Worm (Caenorhabditis elegans) whole organism, young adult: Measurements from ENCODE around the gene emc-1.
A peak's percentile ranks its signal among the peaks of the same experiment; 100 is the strongest.

Experiments used
- B0261.1 ChIP-seq: sonication (generic microtip); optimal IDR thresholded peaks from 2 replicates; lab custom pipeline; 2016; ENCODE audit warnings: mild to moderate bottlenecking, missing genetic modification characterization, moderate library complexity, missing compliant biosample characterization
- B0336.3 ChIP-seq: fragments of 200-800 bp; sonication (Bioruptor generic); IDR thresholded peaks from 2 replicates; pipeline ENCODE4 v1.3.6; 2022; ENCODE audit warnings: missing genetic modification characterization, missing compliant biosample characterization
- C06A6.2 ChIP-seq: fragments of 200-800 bp; sonication (Bioruptor generic); conservative IDR thresholded peaks from 2 replicates; pipeline ENCODE4 v1.3.6; 2022; ENCODE audit warnings: missing genetic modification characterization, missing compliant biosample characterization
- C17E4.6 ChIP-seq: fragments of 200-800 bp; sonication (Bioruptor generic); IDR thresholded peaks from 2 replicates; pipeline ENCODE4 v1.3.6; 2022; ENCODE audit warnings: missing genetic modification reagents, missing genetic modification characterization, missing compliant biosample characterization
- D2030.7 ChIP-seq: fragments of 200-800 bp; sonication (Bioruptor generic); IDR thresholded peaks from 2 replicates; pipeline ENCODE4 v1.3.6; 2022; ENCODE audit warnings: missing genetic modification reagents, missing genetic modification characterization, missing compliant biosample characterization
- F39B2.1 ChIP-seq: fragments of 200-800 bp; sonication (Bioruptor generic); IDR thresholded peaks from 2 replicates; pipeline ENCODE4 v1.3.6; 2022; ENCODE audit warnings: missing genetic modification reagents, missing genetic modification characterization, missing compliant biosample characterization
- K11D2.4 ChIP-seq: fragments of 200-800 bp; sonication (Bioruptor generic); IDR thresholded peaks from 2 replicates; pipeline ENCODE4 v1.3.6; 2022; ENCODE audit warnings: missing genetic modification reagents, missing genetic modification characterization, missing compliant biosample characterization
- K12H6.12 ChIP-seq: fragments of 200-800 bp; sonication (Bioruptor generic); optimal IDR thresholded peaks from 2 replicates; lab custom pipeline; 2018; ENCODE audit warnings: mild to moderate bottlenecking, missing genetic modification characterization, missing compliant biosample characterization
- T26A5.8 ChIP-seq: sonication (generic microtip); optimal IDR thresholded peaks from 2 replicates; lab custom pipeline; 2016; ENCODE audit warnings: missing genetic modification characterization, missing compliant biosample characterization
- Y53G8AR.9 ChIP-seq: fragments of 200-800 bp; sonication (Bioruptor generic); conservative IDR thresholded peaks from 2 replicates; pipeline ENCODE4 v1.3.6; 2022; ENCODE audit warnings: missing genetic modification reagents, missing genetic modification characterization, missing compliant biosample characterization
- Y79H2A.3 ChIP-seq: fragments of 200-800 bp; sonication (Bioruptor generic); conservative IDR thresholded peaks from 2 replicates; pipeline ENCODE4 v1.3.6; 2022; ENCODE audit warnings: missing genetic modification reagents, missing genetic modification characterization, missing compliant biosample characterization
- akir-1 ChIP-seq: fragments of 200-800 bp; sonication (Bioruptor generic); optimal IDR thresholded peaks from 2 replicates; lab custom pipeline; 2018; ENCODE audit warnings: mild to moderate bottlenecking, missing genetic modification characterization, moderate library complexity, missing compliant biosample characterization
- cebp-1 ChIP-seq, 2 experiments: fragments of 200-800 bp in 1 of 2; sonication (Bioruptor generic) in 1 of 2; sonication (generic microtip) in 1 of 2; IDR thresholded peaks in 1 of 2; optimal IDR thresholded peaks in 1 of 2; 2 replicates each; pipeline versions ENCODE4 v1.3.6 to Lab custom; 2017 to 2022; ENCODE audit warnings: missing compliant biosample characterization in 2 of 2, missing genetic modification characterization in 2 of 2, mild to moderate bottlenecking in 1 of 2, missing genetic modification reagents in 1 of 2, moderate library complexity in 1 of 2
- ceh-100 ChIP-seq: fragments of 200-800 bp; sonication (Bioruptor generic); IDR thresholded peaks from 2 replicates; pipeline ENCODE4 v1.3.6; 2022; ENCODE audit warnings: missing genetic modification reagents, missing genetic modification characterization, missing compliant biosample characterization
- ceh-27 ChIP-seq: fragments of 200-800 bp; sonication (Bioruptor generic); optimal IDR thresholded peaks from 2 replicates; lab custom pipeline; 2018; ENCODE audit warnings: mild to moderate bottlenecking, missing genetic modification characterization, moderate library complexity, missing compliant biosample characterization
- dpff-1 ChIP-seq: sonication (generic microtip); optimal IDR thresholded peaks from 2 replicates; lab custom pipeline; 2017; ENCODE audit warnings: mild to moderate bottlenecking, missing genetic modification characterization, missing compliant biosample characterization
- egl-44 ChIP-seq: fragments of 200-800 bp; sonication (Bioruptor generic); IDR thresholded peaks from 2 replicates; pipeline ENCODE4 v1.3.6; 2022; ENCODE audit warnings: missing genetic modification reagents, missing genetic modification characterization, missing compliant biosample characterization
- hmg-1.2 ChIP-seq: fragments of 200-800 bp; sonication (Bioruptor generic); IDR thresholded peaks from 2 replicates; pipeline ENCODE4 v1.3.6; 2022; ENCODE audit warnings: missing genetic modification reagents, missing genetic modification characterization, missing compliant biosample characterization
- hrde-1 ChIP-seq: sonication (generic microtip); optimal IDR thresholded peaks from 2 replicates; lab custom pipeline; 2016; ENCODE audit warnings: missing genetic modification characterization, mild to moderate bottlenecking, missing compliant biosample characterization, moderate library complexity, missing genotype, missing genetic modification reagents, borderline replicate concordance
- lin-26 ChIP-seq: fragments of 200-800 bp; sonication (Bioruptor generic); IDR thresholded peaks from 2 replicates; pipeline ENCODE4 v1.3.6; 2022; ENCODE audit warnings: missing genetic modification reagents, missing genetic modification characterization, missing compliant biosample characterization
- lin-35 ChIP-seq, 3 experiments: fragments of 150-350 bp in 2 of 3; sonication (generic microtip) in 1 of 3; optimal IDR thresholded peaks; 2 replicates each; lab custom pipeline; 2014 to 2018; ENCODE audit warnings: missing biosample characterization in 3 of 3, missing genetic modification characterization in 3 of 3, missing genetic modification reagents in 3 of 3
- lin-40 ChIP-seq: sonication (generic microtip); optimal IDR thresholded peaks from 2 replicates; lab custom pipeline; 2016; ENCODE audit warnings: missing genetic modification characterization, mild to moderate bottlenecking, missing compliant biosample characterization, missing genotype, missing genetic modification reagents
- lsl-1 ChIP-seq: fragments of 200-800 bp; sonication (Bioruptor generic); optimal IDR thresholded peaks from 2 replicates; lab custom pipeline; 2018; ENCODE audit warnings: mild to moderate bottlenecking, missing genetic modification characterization, moderate library complexity, missing compliant biosample characterization
- madf-3 ChIP-seq: fragments of 200-800 bp; sonication (Bioruptor generic); IDR thresholded peaks from 2 replicates; pipeline ENCODE4 v1.3.6; 2022; ENCODE audit warnings: missing genetic modification reagents, missing genetic modification characterization, missing compliant biosample characterization
- madf-6 ChIP-seq: fragments of 200-800 bp; sonication (Bioruptor generic); IDR thresholded peaks from 2 replicates; pipeline ENCODE4 v1.3.6; 2022; ENCODE audit warnings: missing genetic modification reagents, missing genetic modification characterization, missing compliant biosample characterization
- mcd-1 ChIP-seq: fragments of 200-800 bp; sonication (Bioruptor generic); IDR thresholded peaks from 2 replicates; pipeline ENCODE4 v1.3.6; 2022; ENCODE audit warnings: missing genetic modification reagents, missing genetic modification characterization, missing compliant biosample characterization
- mes-4 ChIP-seq: sonication (generic microtip); optimal IDR thresholded peaks from 2 replicates; lab custom pipeline; 2016; ENCODE audit warnings: missing genotype, missing genetic modification characterization, missing compliant biosample characterization
- mxl-1 ChIP-seq: sonication (generic microtip); optimal IDR thresholded peaks from 2 replicates; lab custom pipeline; 2016; ENCODE audit warnings: missing genetic modification characterization, missing compliant biosample characterization
- nfyb-1 ChIP-seq: fragments of 200-800 bp; sonication (Bioruptor generic); IDR thresholded peaks from 2 replicates; pipeline ENCODE4 v1.3.6; 2022; ENCODE audit warnings: missing genetic modification reagents, missing genetic modification characterization, missing compliant biosample characterization
- nhr-90 ChIP-seq: sonication (generic microtip); optimal IDR thresholded peaks from 2 replicates; lab custom pipeline; 2016; ENCODE audit warnings: missing genotype, mild to moderate bottlenecking, missing genetic modification characterization, missing compliant biosample characterization
- pbrm-1 ChIP-seq: fragments of 200-800 bp; sonication (Bioruptor generic); IDR thresholded peaks from 2 replicates; pipeline ENCODE4 v1.3.6; 2022; ENCODE audit warnings: missing genetic modification reagents, missing genetic modification characterization, missing compliant biosample characterization
- pha-4 ChIP-seq: fragments of 150-350 bp; sonication (generic microtip); optimal IDR thresholded peaks from 2 replicates; lab custom pipeline; 2014; ENCODE audit warnings: missing biosample characterization, missing genetic modification reagents, missing genetic modification characterization
- rpc-1 ChIP-seq, 2 experiments: fragments of 150-350 bp in 1 of 2; sonication (generic microtip) in 1 of 2; optimal IDR thresholded peaks; 2 replicates each; lab custom pipeline; 2014 to 2018; ENCODE audit warnings: missing biosample characterization in 1 of 2, missing genetic modification characterization in 1 of 2, missing genetic modification reagents in 1 of 2, missing genotype in 1 of 2
- snpc-1.1 ChIP-seq: sonication (generic microtip); optimal IDR thresholded peaks from 2 replicates; lab custom pipeline; 2017; ENCODE audit warnings: missing genetic modification characterization, mild to moderate bottlenecking, missing compliant biosample characterization, antibody characterized with exemption, moderate library complexity, missing genotype, missing genetic modification reagents; ENCODE audit not compliant: insufficient read depth
- somi-1 ChIP-seq: fragments of 200-800 bp; sonication (Bioruptor generic); optimal IDR thresholded peaks from 2 replicates; lab custom pipeline; 2018; ENCODE audit warnings: mild to moderate bottlenecking, missing genetic modification characterization, missing compliant biosample characterization
- tbp1 ChIP-seq: fragments of 200-800 bp; sonication (Bioruptor generic); optimal IDR thresholded peaks from 2 replicates; lab custom pipeline; 2018; ENCODE audit warnings: mild to moderate bottlenecking, missing genetic modification characterization, missing compliant biosample characterization
- tbx-9 ChIP-seq: sonication (generic microtip); optimal IDR thresholded peaks from 2 replicates; lab custom pipeline; 2016; ENCODE audit warnings: borderline replicate concordance, missing genetic modification characterization, inconsistent platforms, missing compliant biosample characterization
- tlf-1 ChIP-seq: fragments of 200-800 bp; sonication (Bioruptor generic); optimal IDR thresholded peaks from 2 replicates; lab custom pipeline; 2018; ENCODE audit warnings: mild to moderate bottlenecking, missing genetic modification characterization, missing compliant biosample characterization
- xnd-1 ChIP-seq: sonication (generic microtip); optimal IDR thresholded peaks from 2 replicates; lab custom pipeline; 2016; ENCODE audit warnings: missing genotype, missing genetic modification reagents, missing genetic modification characterization, missing compliant biosample characterization
- zim-3 ChIP-seq: sonication (generic microtip); optimal IDR thresholded peaks from 2 replicates; lab custom pipeline; 2017; ENCODE audit warnings: mild to moderate bottlenecking, missing genetic modification characterization, moderate library complexity, missing compliant biosample characterization
- ztf-26 ChIP-seq: sonication (generic microtip); optimal IDR thresholded peaks from 2 replicates; lab custom pipeline; 2017; ENCODE audit warnings: missing genetic modification characterization, missing compliant biosample characterization
- ztf-3 ChIP-seq: fragments of 200-800 bp; sonication (Bioruptor generic); optimal IDR thresholded peaks from 2 replicates; lab custom pipeline; 2018; ENCODE audit warnings: mild to moderate bottlenecking, missing genetic modification characterization, missing compliant biosample characterization

emc-1 gene

DNA sequence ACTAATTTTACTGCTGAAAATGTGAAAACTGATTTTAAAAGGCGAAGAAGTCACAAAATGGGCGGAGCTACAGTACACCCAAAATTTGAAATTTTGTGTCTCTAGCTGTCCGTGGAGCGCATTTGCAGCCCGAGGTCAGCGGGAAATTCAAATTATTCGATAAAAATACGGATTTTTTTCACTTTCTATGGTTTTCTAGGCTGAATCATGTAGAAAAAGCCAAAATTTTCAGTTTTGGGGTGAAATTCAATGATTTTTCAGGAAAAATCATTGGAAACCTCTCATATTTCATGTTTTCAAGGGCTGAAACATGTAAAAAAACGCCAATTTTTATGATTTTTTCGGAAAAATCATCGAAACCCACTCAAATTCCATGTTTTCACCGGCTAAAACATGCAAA is 9.3 kb downstream of the emc-1 start:
- TF ChIP-seq zim-3 (tag; lab: Kevin White, UChicago): no peak
- no peak for TF ChIP-seq tbx-9 (tag; lab: Kevin White, UChicago)
- TF ChIP-seq K12H6.12: no peak
- TF ChIP-seq Y79H2A.3: no peak
- no peak for TF ChIP-seq mes-4
- no peak for TF ChIP-seq mxl-1 (tag; lab: Kevin White, UChicago)
- TF ChIP-seq Y53G8AR.9: no peak
- no peak for TF ChIP-seq ceh-100 (GFP tag; lab: Robert Waterston, UW)
- TF ChIP-seq lin-35 (GFP tag; optimal IDR thresholded peaks at IDR 0.05; lab: Kevin White, UChicago): no peak
- TF ChIP-seq akir-1: no peak
- TF ChIP-seq T26A5.8 (tag; lab: Kevin White, UChicago): no peak
- no peak for TF ChIP-seq mcd-1 (GFP tag; lab: Robert Waterston, UW)
- TF ChIP-seq egl-44 (GFP tag; lab: Robert Waterston, UW): no peak
- TF ChIP-seq cebp-1 (GFP tag; IDR thresholded peaks at IDR 0.05; lab: Robert Waterston, UW): no peak
- no peak for TF ChIP-seq cebp-1 (tag; optimal IDR thresholded peaks at IDR 0.05; lab: Kevin White, UChicago)
- TF ChIP-seq ztf-3 (GFP tag; lab: Kevin White, UChicago): no peak
- no peak for TF ChIP-seq C06A6.2 (GFP tag; lab: Robert Waterston, UW)
- no peak for TF ChIP-seq K11D2.4 (GFP tag; lab: Robert Waterston, UW)
- TF ChIP-seq pbrm-1: no peak

- TF ChIP-seq ztf-26 (tag; lab: Kevin White, UChicago) (no peak), rpc-1 (optimal IDR thresholded peaks at IDR 0.05; lab: Kevin White, UChicago) (no peak), rpc-1 (tag; optimal IDR thresholded peaks at IDR 0.05; lab: Kevin White, UChicago) (peak; percentile 53), nhr-90 (no peak), tbp1 (GFP tag; lab: Kevin White, UChicago) (peak; percentile 67), K11D2.4 (GFP tag; lab: Robert Waterston, UW) (no peak)
Observed at ce11 chrII:1482419-1482818, 17.7 kb downstream of the emc-1 start.

DNA sequence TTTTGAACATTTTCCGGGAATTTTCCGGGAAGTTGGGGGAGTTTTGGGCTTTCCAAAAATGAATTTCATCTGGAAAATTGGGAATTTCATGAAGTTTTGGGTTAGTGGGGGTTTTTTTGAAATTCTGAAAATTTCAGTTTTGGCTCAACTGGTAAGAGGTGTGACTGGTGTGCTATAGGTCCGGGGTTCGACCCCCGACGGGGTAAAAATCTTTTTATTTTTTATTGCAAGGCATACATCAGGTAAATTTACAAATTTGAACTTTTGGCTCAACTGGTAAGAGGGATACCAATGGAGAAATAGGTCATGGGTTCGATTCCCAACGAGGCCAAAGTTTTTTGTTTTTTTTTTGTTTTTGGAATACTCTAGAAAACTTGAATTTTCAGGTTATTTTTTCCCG is 18.5 kb downstream of the emc-1 start:
- TF ChIP-seq B0261.1 (tag; lab: Kevin White, UChicago) (peak; percentile 22), tbp1 (GFP tag; lab: Kevin White, UChicago) (peak; percentile 73), hrde-1 (tag; lab: Kevin White, UChicago) (no peak), nfyb-1 (no peak), lsl-1 (GFP tag; lab: Kevin White, UChicago) (no peak), madf-3 (GFP tag; lab: Robert Waterston, UW) (no peak), snpc-1.1 (tag; lab: Kevin White, UChicago) (no peak), lin-35 (GFP tag; optimal IDR thresholded peaks at IDR 0.05; lab: Kevin White, UChicago) (no peak), madf-6 (0 out of 2 replicates have a peak, but pooled peaks have one; percentile 24), D2030.7 (GFP tag; lab: Robert Waterston, UW) (0 out of 2 replicates have a peak, but pooled peaks have one; percentile 9), dpff-1 (tag; lab: Kevin White, UChicago) (no peak), rpc-1 (optimal IDR thresholded peaks at IDR 0.05; lab: Kevin White, UChicago) (no peak), rpc-1 (tag; optimal IDR thresholded peaks at IDR 0.05; lab: Kevin White, UChicago) (peak; percentile 53), hmg-1.2 (GFP tag; lab: Robert Waterston, UW) (no peak), somi-1 (GFP tag; lab: Kevin White, UChicago) (no peak), Y79H2A.3 (no peak), pha-4 (no peak), ceh-27 (GFP tag; lab: Kevin White, UChicago) (no peak), lin-40 (tag; lab: Kevin White, UChicago) (no peak), F39B2.1 (GFP tag; lab: Robert Waterston, UW) (no peak), C17E4.6 (no peak), tlf-1 (GFP tag; lab: Kevin White, UChicago) (no peak), lin-26 (GFP tag; lab: Robert Waterston, UW) (no peak), xnd-1 (tag; lab: Kevin White, UChicago) (no peak), B0336.3 (GFP tag; lab: Robert Waterston, UW) (no peak), nhr-90 (no peak)
